Worm (Caenorhabditis elegans) whole organism, young adult: ENCODE results near the gene unk-1.

Experiments
- attf-3 ChIP-seq: fragments of 200-800 bp; sonication (Bioruptor generic); conservative IDR thresholded peaks from 2 replicates; pipeline ENCODE4 v1.3.6; 2022; ENCODE audit warnings: missing genetic modification reagents, missing genetic modification characterization, missing compliant biosample characterization
- lsy-27 ChIP-seq: sonication (generic microtip); optimal IDR thresholded peaks from 2 replicates; lab custom pipeline; 2017; ENCODE audit warnings: missing genetic modification characterization, mild to moderate bottlenecking, missing compliant biosample characterization, antibody characterized with exemption, missing genotype, borderline replicate concordance; ENCODE audit not compliant: insufficient read depth
- mxl-1 ChIP-seq: sonication (generic microtip); optimal IDR thresholded peaks from 2 replicates; lab custom pipeline; 2016; ENCODE audit warnings: missing genetic modification characterization, missing compliant biosample characterization
- snpc-1.1 ChIP-seq: sonication (generic microtip); optimal IDR thresholded peaks from 2 replicates; lab custom pipeline; 2017; ENCODE audit warnings: missing genetic modification characterization, mild to moderate bottlenecking, missing compliant biosample characterization, antibody characterized with exemption, moderate library complexity, missing genotype, missing genetic modification reagents; ENCODE audit not compliant: insufficient read depth

DNA sequence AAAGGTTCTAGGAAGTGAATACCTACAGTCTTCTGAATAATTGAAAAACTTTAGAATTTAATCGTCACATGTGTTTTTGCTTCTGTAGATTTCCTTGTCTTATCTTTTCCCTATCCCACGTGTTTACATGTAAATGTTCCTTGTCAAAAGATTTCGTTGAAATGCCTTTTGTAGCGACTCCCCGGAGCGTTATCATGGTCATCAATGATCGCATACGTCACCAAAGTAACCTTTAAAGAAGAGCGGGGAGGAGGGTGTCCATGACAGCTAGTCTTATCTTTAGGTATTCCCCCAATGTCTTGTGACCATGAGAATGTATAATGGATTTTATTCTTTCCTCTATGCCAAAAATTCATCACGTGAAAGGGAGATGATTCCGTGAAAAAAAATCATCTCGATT is 27.9 kb upstream of the unk-1 start:
- TF ChIP-seq lsy-27 (tag; lab: Kevin White, UChicago) (no peak), attf-3 (no peak), snpc-1.1 (tag; lab: Kevin White, UChicago) (no peak), mxl-1 (no peak)
